Fruit fly (Drosophila melanogaster): ENCODE results near the gene CG18094.

The CG18094 gene

dm6 chr2L:19526316-19526715 is 36.3 kb downstream of the CG18094 start, which contains the start of the genes Dpm1 and CG10137 (continued):
- TF ChIP-seq Xrp1 (GFP tag; IDR thresholded peaks at IDR 0.05) (no peak), pros (GFP tag; optimal IDR thresholded peaks at IDR 0.05) (no peak), pb (GFP tag; optimal IDR thresholded peaks at IDR 0.05) (no peak), CG9817 (tag; optimal IDR thresholded peaks at IDR 0.05) (no peak), CG8924 (tag; optimal IDR thresholded peaks at IDR 0.05) (peak; percentile 20), CG5953 (GFP tag; IDR thresholded peaks at IDR 0.05) (no peak), Taf1 (GFP tag; IDR thresholded peaks at IDR 0.05) (no peak), Sry-δ (GFP tag; optimal IDR thresholded peaks at IDR 0.05) (peak; percentile 35), CG12659 (GFP tag; optimal IDR thresholded peaks at IDR 0.05) (peak; percentile 82), GATAe (GFP tag; conservative IDR thresholded peaks at IDR 0.05) (no peak), pzg (GFP tag; optimal IDR thresholded peaks at IDR 0.05) (peak; percentile 63), Lpt (GFP tag; optimal IDR thresholded peaks at IDR 0.05) (no peak), CG10209 (GFP tag; optimal IDR thresholded peaks at IDR 0.05) (no peak), CG1603 (tag; optimal IDR thresholded peaks at IDR 0.05) (peak; percentile 34), CG13424 (tag; optimal IDR thresholded peaks at IDR 0.05) (no peak), CG4328 (GFP tag; optimal IDR thresholded peaks at IDR 0.05) (no peak), Ptx1 (GFP tag; IDR thresholded peaks at IDR 0.05) (no peak), nerfin-2 (GFP tag; IDR thresholded peaks at IDR 0.05; ENCODE audit: partially characterized antibody) (no peak), Lhr (GFP tag; optimal IDR thresholded peaks at IDR 0.05) (peak; percentile 70), Xbp1 (GFP tag; optimal IDR thresholded peaks at IDR 0.05) (peak; percentile 3), CG9437 (GFP tag; optimal IDR thresholded peaks at IDR 0.05) (no peak), cg (GFP tag; optimal IDR thresholded peaks at IDR 0.05) (peak; percentile 0), az2 (GFP tag; optimal IDR thresholded peaks at IDR 0.05) (no peak), gcm2 (GFP tag; optimal IDR thresholded peaks at IDR 0.05) (no peak), mam (GFP tag; optimal IDR thresholded peaks at IDR 0.05) (no peak), Rx (GFP tag; IDR thresholded peaks at IDR 0.05) (no peak), luna (GFP tag; optimal IDR thresholded peaks at IDR 0.05) (no peak), onecut (GFP tag; IDR thresholded peaks at IDR 0.05) (no peak; the same call in 1 of the 2 replicates), ems (GFP tag; optimal IDR thresholded peaks at IDR 0.05) (no peak), HLH4C (GFP tag; IDR thresholded peaks at IDR 0.05; ENCODE audit: partially characterized antibody) (peak; percentile 69), CG3995 (GFP tag; optimal IDR thresholded peaks at IDR 0.05) (peak; percentile 41), BEAF-32 (GFP tag; optimal IDR thresholded peaks at IDR 0.05) (peak; percentile 82), CG14667 (GFP tag; IDR thresholded peaks at IDR 0.05) (no peak), CG14441 (GFP tag; IDR thresholded peaks at IDR 0.05) (no peak), inv (GFP tag; IDR thresholded peaks at IDR 0.05; ENCODE audit: partially characterized antibody) (peak; percentile 40; the same call in 1 of the 2 replicates), shn (GFP tag; optimal IDR thresholded peaks at IDR 0.05) (no peak), chm (GFP tag; IDR thresholded peaks at IDR 0.05) (no peak), CG30431 (GFP tag; optimal IDR thresholded peaks at IDR 0.05) (no peak), tap (tag; optimal IDR thresholded peaks at IDR 0.05) (no peak), CG11093 (GFP tag; IDR thresholded peaks at IDR 0.05) (no peak), Med (GFP tag) (peak; percentile 66), CG3847 (GFP tag; IDR thresholded peaks at IDR 0.05) (no peak), YL-1 (GFP tag; optimal IDR thresholded peaks at IDR 0.05) (peak; percentile 35), CG6689 (GFP tag; IDR thresholded peaks at IDR 0.05) (no peak), CG10366 (GFP tag; IDR thresholded peaks at IDR 0.05) (no peak), ttk (GFP tag; IDR thresholded peaks at IDR 0.05) (no peak), klu (GFP tag; IDR thresholded peaks at IDR 0.05) (no peak), D (optimal IDR thresholded peaks at IDR 0.05) (no peak), D (GFP tag; optimal IDR thresholded peaks at IDR 0.05) (no peak), CG6791 (GFP tag; IDR thresholded peaks at IDR 0.05; ENCODE audit: partially characterized antibody) (peak; percentile 64), CrebB (tag; optimal IDR thresholded peaks at IDR 0.05) (peak; percentile 6), Dfd (GFP tag; optimal IDR thresholded peaks at IDR 0.05) (no peak)
